Worm (Caenorhabditis elegans) whole organism, midembryonic: ENCODE results near the gene atg-4.2.

Experiments used
- T22C8.4 ChIP-seq: fragments of 200-800 bp; sonication (Bioruptor generic); IDR thresholded peaks from 2 replicates; pipeline ENCODE4 v1.3.6; 2022; ENCODE audit warnings: missing genetic modification characterization, missing compliant biosample characterization
- flt-1 ChIP-seq: fragments of 200-800 bp; sonication (Bioruptor generic); IDR thresholded peaks from 2 replicates; pipeline ENCODE4 v1.3.6; 2022; ENCODE audit warnings: missing genetic modification characterization, missing compliant biosample characterization

DNA sequence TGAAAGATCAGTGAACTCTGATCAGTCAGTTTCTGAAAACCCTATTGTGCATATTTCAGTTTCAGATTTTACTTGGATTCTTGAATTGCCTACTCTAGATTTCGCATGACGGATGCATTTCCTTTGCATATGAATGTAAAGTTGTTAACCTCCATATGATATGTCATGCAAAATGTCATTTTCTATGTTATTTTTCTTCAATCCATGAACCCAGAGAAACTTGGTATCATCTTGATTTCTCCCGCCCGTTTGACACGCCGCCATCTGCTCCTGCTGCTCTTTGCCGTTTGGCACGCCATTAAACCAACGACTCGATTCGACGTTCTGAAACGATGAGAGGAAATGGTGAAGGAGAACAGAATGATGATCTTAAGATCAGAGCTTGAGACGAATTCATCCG is 17.5 kb upstream of the atg-4.2 start:
- no peak for TF ChIP-seq T22C8.4 (GFP tag; lab: Robert Waterston, UW)
- TF ChIP-seq flt-1 (GFP tag; lab: Robert Waterston, UW): no peak
